Worm (Caenorhabditis elegans) whole organism, L3 larva: ENCODE data around the gene D1086.6.

Experiments used
- ama-1 ChIP-seq: fragments of 150-350 bp; optimal IDR thresholded peaks from 2 replicates; lab custom pipeline; 2018
- elt-1 ChIP-seq: fragments of 150-350 bp; optimal IDR thresholded peaks from 2 replicates; lab custom pipeline; 2014; ENCODE audit warnings: missing biosample characterization, missing genetic modification characterization
- lin-15B ChIP-seq: fragments of 150-350 bp; optimal IDR thresholded peaks from 2 replicates; lab custom pipeline; 2014; ENCODE audit warnings: missing biosample characterization, missing genetic modification characterization
- pqm-1 ChIP-seq: fragments of 150-350 bp; optimal IDR thresholded peaks from 2 replicates; lab custom pipeline; 2017; ENCODE audit warnings: missing biosample characterization, missing genetic modification characterization, inconsistent platforms
- ztf-11 ChIP-seq: fragments of 150-350 bp; optimal IDR thresholded peaks from 2 replicates; lab custom pipeline; 2014; ENCODE audit warnings: missing biosample characterization, missing genetic modification characterization

- TF ChIP-seq pqm-1: no peak
- TF ChIP-seq elt-1 (tag; lab: Kevin White, UChicago): no peak
- TF ChIP-seq lin-15B (tag; lab: Kevin White, UChicago): no peak
- no peak for TF ChIP-seq ama-1 (lab: Kevin White, UChicago)
- no peak for TF ChIP-seq ztf-11
Observed at ce11 chrV:14098519-14098918, 18.9 kb downstream of the D1086.6 start, which contains the start of the genes D1086.2 and D1086.1.
